Worm (Caenorhabditis elegans) whole organism, mixed stage, embryonic: ENCODE results near the gene nhr-27.

ENCODE experiments used
- ceh-43 ChIP-seq: fragments of 200-800 bp; sonication (Bioruptor generic); optimal IDR thresholded peaks from 2 replicates; lab custom pipeline; 2018; ENCODE audit warnings: mild to moderate bottlenecking, missing genetic modification characterization, moderate library complexity, missing compliant biosample characterization
- ces-1 ChIP-seq: fragments of 150-350 bp; optimal IDR thresholded peaks from 2 replicates; lab custom pipeline; 2014; ENCODE audit warnings: missing biosample characterization, missing genetic modification reagents, missing genetic modification characterization
- elt-1 ChIP-seq: sonication (generic microtip); optimal IDR thresholded peaks from 2 replicates; lab custom pipeline; 2017; ENCODE audit warnings: missing genetic modification characterization, mild to moderate bottlenecking, missing compliant biosample characterization, antibody characterized with exemption, moderate library complexity, borderline replicate concordance; ENCODE audit not compliant: insufficient read depth
- ham-2 ChIP-seq: fragments of 200-800 bp; sonication (Bioruptor generic); optimal IDR thresholded peaks from 2 replicates; lab custom pipeline; 2018; ENCODE audit warnings: mild to moderate bottlenecking, missing genetic modification characterization, missing compliant biosample characterization
- pha-4 ChIP-seq: fragments of 150-350 bp; optimal IDR thresholded peaks from 2 replicates; lab custom pipeline; 2018; ENCODE audit warnings: missing biosample characterization, missing genetic modification reagents, missing genetic modification characterization
- snpc-4 ChIP-seq: fragments of 150-350 bp; optimal IDR thresholded peaks from 2 replicates; lab custom pipeline; 2014; ENCODE audit warnings: missing biosample characterization, missing genetic modification characterization
- unc-62 ChIP-seq: fragments of 150-350 bp; optimal IDR thresholded peaks from 2 replicates; lab custom pipeline; 2014; ENCODE audit warnings: missing biosample characterization, missing genetic modification reagents, missing genetic modification characterization

ce11 chrX:12806926-12807325 lies 1.2 kb downstream of the nhr-27 start:
- TF ChIP-seq snpc-4 (tag; lab: Kevin White, UChicago), result no peak
- TF ChIP-seq unc-62 (GFP tag; lab: Kevin White, UChicago), result no peak
- no peak for TF ChIP-seq ceh-43
- TF ChIP-seq ces-1 (GFP tag; lab: Kevin White, UChicago), result no peak
- TF ChIP-seq elt-1 (tag; lab: Kevin White, UChicago), result no peak
- no peak for TF ChIP-seq pha-4 (tag; lab: Kevin White, UChicago)
- TF ChIP-seq ham-2, result no peak
